Worm (Caenorhabditis elegans): ENCODE results near the gene K11H12.3.

Gene K11H12.3

ce11 chrIV:654526-655440 is 18.5 kb downstream of the K11H12.3 start, which contains the start of the genes rpl-15 and K11H12.8 (continued):
- TF ChIP-seq pha-2 (tag; optimal IDR thresholded peaks at IDR 0.05) (peak; percentile 87), pha-4 (tag; optimal IDR thresholded peaks at IDR 0.05) (no peak), ceh-24 (tag; optimal IDR thresholded peaks at IDR 0.05) (peak; percentile 71), K02D7.2 (tag; optimal IDR thresholded peaks at IDR 0.05) (peak; percentile 78), C38D4.7 (GFP tag; optimal IDR thresholded peaks at IDR 0.05) (peak; percentile 59), hlh-6 (tag; optimal IDR thresholded peaks at IDR 0.05) (peak; percentile 55), ceh-48 (tag; optimal IDR thresholded peaks at IDR 0.05) (peak; percentile 85), ztf-16 (tag; optimal IDR thresholded peaks at IDR 0.05) (peak; percentile 97), unc-42 (tag; optimal IDR thresholded peaks at IDR 0.05) (peak; percentile 94), fkh-10 (GFP tag; optimal IDR thresholded peaks at IDR 0.05) (peak; percentile 88), ets-4 (tag; optimal IDR thresholded peaks at IDR 0.05) (peak; percentile 98), pros-1 (tag; optimal IDR thresholded peaks at IDR 0.05) (peak; percentile 90), ceh-2 (tag; optimal IDR thresholded peaks at IDR 0.05) (peak; percentile 96), ceh-19 (GFP tag; optimal IDR thresholded peaks at IDR 0.05) (peak; percentile 84), lin-11 (tag; optimal IDR thresholded peaks at IDR 0.05) (peak; percentile 52), elt-4 (tag; optimal IDR thresholded peaks at IDR 0.05) (no peak), nhr-232 (tag; optimal IDR thresholded peaks at IDR 0.05) (no peak), gmeb-2 (tag; optimal IDR thresholded peaks at IDR 0.05) (peak; percentile 87), npax-4 (tag; optimal IDR thresholded peaks at IDR 0.05) (peak; percentile 18)

ce11 chrIV:653138-653848 is 20.0 kb downstream of the K11H12.3 start, which contains the start of gene K11H12.1:
Gene K11H12.1 (minus strand): TSS chrIV:653421.
- TF ChIP-seq nhr-232 (tag; optimal IDR thresholded peaks at IDR 0.05), result no peak
- TF ChIP-seq hlh-6 (tag; optimal IDR thresholded peaks at IDR 0.05), result no peak
- no peak for TF ChIP-seq ceh-22 (tag; optimal IDR thresholded peaks at IDR 0.05)
- no peak for TF ChIP-seq pqm-1 (tag; optimal IDR thresholded peaks at IDR 0.05)
- TF ChIP-seq ceh-45 (GFP tag; IDR thresholded peaks at IDR 0.05), result no peak
- no peak for TF ChIP-seq lin-11 (tag; optimal IDR thresholded peaks at IDR 0.05)
- no peak for TF ChIP-seq zip-5 (tag; optimal IDR thresholded peaks at IDR 0.05)
- TF ChIP-seq C08G9.2 (tag; optimal IDR thresholded peaks at IDR 0.05), result no peak
- no peak for TF ChIP-seq pha-2 (tag; optimal IDR thresholded peaks at IDR 0.05)
- no peak for TF ChIP-seq C38D4.7 (GFP tag; optimal IDR thresholded peaks at IDR 0.05)
- no peak for TF ChIP-seq ahr-1 (tag; optimal IDR thresholded peaks at IDR 0.05)
- no peak for TF ChIP-seq lim-6 (tag; optimal IDR thresholded peaks at IDR 0.05)
- TF ChIP-seq ceh-9 (tag; optimal IDR thresholded peaks at IDR 0.05), result no peak
- no peak for TF ChIP-seq ceh-34 (tag; optimal IDR thresholded peaks at IDR 0.05)
- TF ChIP-seq pat-9 (tag; optimal IDR thresholded peaks at IDR 0.05), result no peak
- TF ChIP-seq ceh-48 (tag; optimal IDR thresholded peaks at IDR 0.05), result no peak

- TF ChIP-seq dve-1 (tag; optimal IDR thresholded peaks at IDR 0.05) (no peak), pag-3 (tag; optimal IDR thresholded peaks at IDR 0.05; ENCODE audit: borderline replicate concordance) (no peak), ceh-19 (GFP tag; optimal IDR thresholded peaks at IDR 0.05) (no peak), ztf-16 (tag; optimal IDR thresholded peaks at IDR 0.05) (no peak), eyg-1 (tag; optimal IDR thresholded peaks at IDR 0.05) (no peak), hlh-6 (tag; optimal IDR thresholded peaks at IDR 0.05) (no peak), sox-4 (tag; optimal IDR thresholded peaks at IDR 0.05) (no peak), hlh-30 (tag; optimal IDR thresholded peaks at IDR 0.05; ENCODE audit: insufficient read depth) (no peak), hlh-15 (tag; optimal IDR thresholded peaks at IDR 0.05) (no peak), lin-11 (tag; optimal IDR thresholded peaks at IDR 0.05) (no peak), ceh-34 (tag; optimal IDR thresholded peaks at IDR 0.05) (no peak), ceh-24 (tag; optimal IDR thresholded peaks at IDR 0.05) (no peak), ceh-31 (tag; optimal IDR thresholded peaks at IDR 0.05) (no peak), fkh-10 (GFP tag; optimal IDR thresholded peaks at IDR 0.05) (no peak), C38D4.7 (GFP tag; optimal IDR thresholded peaks at IDR 0.05) (no peak), unc-86 (tag; optimal IDR thresholded peaks at IDR 0.05) (no peak), pat-9 (tag; optimal IDR thresholded peaks at IDR 0.05) (no peak)
Observed at ce11 chrIV:649365-649764, 23.9 kb downstream of the K11H12.3 start, which contains the start of gene K11H12.9. Gene K11H12.9 (plus strand): TSS chrIV:649665.
